Fruit fly (Drosophila melanogaster): ENCODE measurements around the gene Gr98c.

Gene Gr98c

DNA sequence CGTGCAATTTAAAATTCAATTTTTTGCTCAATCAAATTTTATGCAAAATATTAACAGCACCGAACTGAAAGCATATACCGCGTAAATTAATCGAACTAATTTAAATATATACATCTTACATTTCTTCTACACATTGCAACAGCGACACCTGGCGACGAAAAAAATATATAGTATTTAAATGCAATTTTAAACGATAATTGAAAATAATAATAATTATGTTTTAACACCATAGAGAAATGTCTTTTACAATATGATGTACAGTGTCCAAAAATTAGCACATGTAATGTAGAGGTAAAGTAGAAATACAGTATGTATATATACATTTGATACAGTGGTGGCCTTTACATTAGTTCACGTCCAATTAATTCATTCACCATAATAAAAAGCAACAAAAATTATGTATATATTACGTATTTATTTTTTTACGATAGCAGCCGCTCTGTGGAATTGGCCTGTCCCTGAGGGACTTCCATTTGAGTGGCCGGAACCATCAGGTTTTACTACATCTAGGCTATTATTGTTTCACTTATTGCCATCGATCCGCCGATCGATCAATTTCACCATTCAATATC, 3.2 kb downstream of the Gr98c start:
- TF ChIP-seq sage (GFP tag; optimal IDR thresholded peaks at IDR 0.05) = no peak
- TF ChIP-seq Myc (optimal IDR thresholded peaks at IDR 0.05) = peak; percentile 28

DNA sequence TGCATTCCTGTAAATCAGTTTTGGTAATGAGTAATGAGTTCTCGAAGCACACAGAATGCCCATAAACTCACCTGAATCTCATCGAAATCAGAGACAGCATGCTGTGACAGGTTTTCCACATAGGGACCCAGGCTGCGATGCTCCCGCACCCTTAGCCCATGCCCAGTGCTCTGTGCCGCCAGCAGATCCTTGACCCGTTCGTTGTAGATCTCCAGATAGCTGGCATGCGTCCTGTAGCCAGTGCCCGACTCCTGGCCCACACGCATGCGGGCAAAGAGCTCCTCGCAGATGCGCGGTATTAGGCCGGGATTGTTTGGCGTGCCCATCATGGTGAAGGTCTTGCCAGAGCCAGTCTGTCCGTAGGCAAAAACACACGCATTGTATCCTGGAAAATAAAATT, 8.5 kb downstream of the Gr98c start:
- TF ChIP-seq OdsH (GFP tag; optimal IDR thresholded peaks at IDR 0.05) = no peak
- TF ChIP-seq Abd-B (GFP tag; optimal IDR thresholded peaks at IDR 0.05) = no peak
- no peak for TF ChIP-seq br (GFP tag; optimal IDR thresholded peaks at IDR 0.05)
- TF ChIP-seq foxo (GFP tag; optimal IDR thresholded peaks at IDR 0.05) = no peak
- no peak for TF ChIP-seq sv (GFP tag; optimal IDR thresholded peaks at IDR 0.05)
- no peak for TF ChIP-seq jim (GFP tag; optimal IDR thresholded peaks at IDR 0.05)

DNA sequence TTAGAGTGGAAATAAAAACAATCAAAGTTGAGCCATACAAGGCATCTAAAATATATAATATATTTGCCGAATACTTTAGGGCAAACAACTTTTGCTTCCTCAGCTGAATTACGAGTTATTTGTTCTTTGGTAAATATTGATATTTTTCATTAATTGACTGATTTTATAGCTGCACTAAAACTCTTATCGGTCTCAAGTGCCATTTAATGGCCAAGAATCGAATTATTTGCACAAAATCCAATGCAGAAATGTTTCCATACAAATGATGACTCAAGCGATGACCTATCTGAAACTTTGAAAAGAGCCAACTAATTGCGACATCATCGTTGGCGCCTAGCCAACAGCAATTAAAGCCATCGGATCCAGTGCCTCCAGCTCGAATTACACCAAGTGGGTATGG, 9.1 kb downstream of the Gr98c start:
- no peak for TF ChIP-seq jim (GFP tag; optimal IDR thresholded peaks at IDR 0.05)
- TF ChIP-seq ey (GFP tag; optimal IDR thresholded peaks at IDR 0.05) = no peak
- TF ChIP-seq Hnf4 (GFP tag; optimal IDR thresholded peaks at IDR 0.05) = no peak
- TF ChIP-seq foxo (GFP tag; optimal IDR thresholded peaks at IDR 0.05) = no peak
- no peak for TF ChIP-seq CG32264 (GFP tag; optimal IDR thresholded peaks at IDR 0.05)
- TF ChIP-seq dsf (GFP tag; optimal IDR thresholded peaks at IDR 0.05; ENCODE audit: borderline replicate concordance) = no peak
- TF ChIP-seq Hr83 (GFP tag; optimal IDR thresholded peaks at IDR 0.05; ENCODE audit: poor library complexity, severe bottlenecking) = no peak
- TF ChIP-seq brk (GFP tag; optimal IDR thresholded peaks at IDR 0.05) = no peak
- TF ChIP-seq woc (GFP tag; optimal IDR thresholded peaks at IDR 0.05) = no peak
- TF ChIP-seq Hr78 (GFP tag; optimal IDR thresholded peaks at IDR 0.05) = no peak
- TF ChIP-seq Dfd (GFP tag; optimal IDR thresholded peaks at IDR 0.05) = no peak
- TF ChIP-seq Jra (GFP tag; optimal IDR thresholded peaks at IDR 0.05) = no peak
- no peak for TF ChIP-seq Myc (optimal IDR thresholded peaks at IDR 0.05)
- no peak for TF ChIP-seq sv (GFP tag; optimal IDR thresholded peaks at IDR 0.05)
- no peak for TF ChIP-seq fru (GFP tag; optimal IDR thresholded peaks at IDR 0.05)
- TF ChIP-seq N (GFP tag; optimal IDR thresholded peaks at IDR 0.05) = no peak
- TF ChIP-seq Rel (GFP tag; optimal IDR thresholded peaks at IDR 0.05) = no peak
- TF ChIP-seq Rel (tag; optimal IDR thresholded peaks at IDR 0.05) = no peak
- no peak for TF ChIP-seq br (GFP tag; optimal IDR thresholded peaks at IDR 0.05)

- no peak for TF ChIP-seq brk (GFP tag; optimal IDR thresholded peaks at IDR 0.05)
- TF ChIP-seq CrebA (GFP tag; optimal IDR thresholded peaks at IDR 0.05; ENCODE audit: borderline replicate concordance) = no peak
- TF ChIP-seq br (GFP tag; optimal IDR thresholded peaks at IDR 0.05) = peak; percentile 74
- TF ChIP-seq Dif (GFP tag; optimal IDR thresholded peaks at IDR 0.05; ENCODE audit: partially characterized antibody) = no peak
- peak; percentile 88 for TF ChIP-seq h (GFP tag; optimal IDR thresholded peaks at IDR 0.05)
- TF ChIP-seq Mio (GFP tag; optimal IDR thresholded peaks at IDR 0.05) = no peak
- TF ChIP-seq woc (GFP tag; optimal IDR thresholded peaks at IDR 0.05) = peak; percentile 25
- peak; percentile 41 for TF ChIP-seq Sp1 (GFP tag; optimal IDR thresholded peaks at IDR 0.05)
- peak; percentile 33 for TF ChIP-seq dmrt93B (GFP tag; optimal IDR thresholded peaks at IDR 0.05)
- TF ChIP-seq sv (GFP tag; optimal IDR thresholded peaks at IDR 0.05) = no peak
- TF ChIP-seq tai (GFP tag; optimal IDR thresholded peaks at IDR 0.05) = peak; percentile 27
- TF ChIP-seq GATAd (GFP tag; optimal IDR thresholded peaks at IDR 0.05) = no peak
- no peak for TF ChIP-seq Dfd (GFP tag; optimal IDR thresholded peaks at IDR 0.05)
- no peak for TF ChIP-seq Vsx2 (GFP tag; optimal IDR thresholded peaks at IDR 0.05; ENCODE audit: partially characterized antibody)
- peak; percentile 62 for TF ChIP-seq Hnf4 (GFP tag; optimal IDR thresholded peaks at IDR 0.05)
- TF ChIP-seq Hr78 (GFP tag; optimal IDR thresholded peaks at IDR 0.05) = no peak
- no peak for TF ChIP-seq jim (GFP tag; optimal IDR thresholded peaks at IDR 0.05)
- peak; percentile 64 for TF ChIP-seq psq (GFP tag; optimal IDR thresholded peaks at IDR 0.05)
- TF ChIP-seq OdsH (GFP tag; optimal IDR thresholded peaks at IDR 0.05) = peak; percentile 61
- peak; percentile 32 for TF ChIP-seq CG32264 (GFP tag; optimal IDR thresholded peaks at IDR 0.05)
- TF ChIP-seq sage (GFP tag; optimal IDR thresholded peaks at IDR 0.05) = peak; percentile 53
- peak in 1 of 2 experiments; percentile 84 for TF ChIP-seq foxo (GFP tag; optimal IDR thresholded peaks at IDR 0.05)
- peak; percentile 62 for TF ChIP-seq ey (GFP tag; optimal IDR thresholded peaks at IDR 0.05)
- no peak for TF ChIP-seq CG9705 (GFP tag; optimal IDR thresholded peaks at IDR 0.05)
- no peak for TF ChIP-seq N (GFP tag; optimal IDR thresholded peaks at IDR 0.05)
- peak; percentile 52 for TF ChIP-seq HLH106 (tag; optimal IDR thresholded peaks at IDR 0.05)
- no peak for TF ChIP-seq pan (optimal IDR thresholded peaks at IDR 0.05)
- TF ChIP-seq usp (GFP tag; optimal IDR thresholded peaks at IDR 0.05) = no peak
- no peak for TF ChIP-seq Hr83 (GFP tag; optimal IDR thresholded peaks at IDR 0.05; ENCODE audit: poor library complexity, severe bottlenecking)
- no peak for TF ChIP-seq lola (GFP tag; optimal IDR thresholded peaks at IDR 0.05)
- TF ChIP-seq Jra (GFP tag; optimal IDR thresholded peaks at IDR 0.05) = no peak
- TF ChIP-seq fru (GFP tag; optimal IDR thresholded peaks at IDR 0.05) = peak; percentile 76
- TF ChIP-seq Myc (optimal IDR thresholded peaks at IDR 0.05) = no peak
- TF ChIP-seq Abd-B (GFP tag; optimal IDR thresholded peaks at IDR 0.05) = no peak
- no peak for TF ChIP-seq dl (GFP tag; optimal IDR thresholded peaks at IDR 0.05; ENCODE audit: insufficient read depth in 1 of 2, partially characterized antibody in 2 of 2)
- TF ChIP-seq rgr (GFP tag; optimal IDR thresholded peaks at IDR 0.05) = peak; percentile 70
- no peak for TF ChIP-seq dsf (GFP tag; optimal IDR thresholded peaks at IDR 0.05; ENCODE audit: borderline replicate concordance)
- TF ChIP-seq Rel (GFP tag; optimal IDR thresholded peaks at IDR 0.05) = no peak
- no peak for TF ChIP-seq Rel (tag; optimal IDR thresholded peaks at IDR 0.05)
These were observed 9.7 kb downstream of the Gr98c start for dm6 chr3R:27553921-27554320.
